Fruit fly (Drosophila melanogaster) whole organism, adult: Measurements from ENCODE around the gene pst.

Experiments
- CG11617 ChIP-seq: fragments of 200-800 bp; sonication (Bioruptor generic); optimal IDR thresholded peaks from 2 replicates; lab custom pipeline; 2017; ENCODE audit warnings: mild to moderate bottlenecking, missing biosample characterization, missing genetic modification reagents, missing genetic modification characterization
- CG12768 ChIP-seq: fragments of 200-800 bp; sonication (Bioruptor generic); optimal IDR thresholded peaks from 2 replicates; lab custom pipeline; 2017; ENCODE audit warnings: missing biosample characterization, missing genetic modification characterization, mild to moderate bottlenecking, moderate library complexity, missing genetic modification reagents
- CG14711 ChIP-seq: fragments of 200-800 bp; sonication (Bioruptor generic); optimal IDR thresholded peaks from 2 replicates; lab custom pipeline; 2018; ENCODE audit warnings: missing biosample characterization, mild to moderate bottlenecking, missing genetic modification characterization, moderate library complexity
- CG1620 ChIP-seq: fragments of 200-800 bp; sonication (Bioruptor generic); optimal IDR thresholded peaks from 2 replicates; lab custom pipeline; 2016; ENCODE audit warnings: missing biosample characterization, missing genetic modification characterization
- CG33017 ChIP-seq: fragments of 200-800 bp; sonication (Bioruptor generic); optimal IDR thresholded peaks from 2 replicates; lab custom pipeline; 2018; ENCODE audit warnings: missing biosample characterization, mild to moderate bottlenecking, missing genetic modification characterization, moderate library complexity
- CG5204 ChIP-seq: fragments of 200-800 bp; sonication (Bioruptor generic); optimal IDR thresholded peaks from 2 replicates; lab custom pipeline; 2016; ENCODE audit warnings: missing biosample characterization, missing genetic modification characterization
- CG7045 ChIP-seq: fragments of 200-800 bp; sonication (Bioruptor generic); optimal IDR thresholded peaks from 2 replicates; lab custom pipeline; 2017; ENCODE audit warnings: missing biosample characterization, mild to moderate bottlenecking, missing genetic modification characterization
- CG7101 ChIP-seq: fragments of 200-800 bp; sonication (Bioruptor generic); optimal IDR thresholded peaks from 2 replicates; lab custom pipeline; 2018; ENCODE audit warnings: missing biosample characterization, mild to moderate bottlenecking, missing genetic modification characterization, moderate library complexity
- Clk ChIP-seq: fragments of 200-800 bp; sonication (Bioruptor generic); optimal IDR thresholded peaks from 2 replicates; lab custom pipeline; 2017; ENCODE audit warnings: missing biosample characterization, missing genetic modification characterization
- Crg-1 ChIP-seq: fragments of 200-800 bp; sonication (Bioruptor generic); optimal IDR thresholded peaks from 2 replicates; lab custom pipeline; 2016; ENCODE audit warnings: missing biosample characterization, missing genetic modification characterization
- Hr96 ChIP-seq: fragments of 200-800 bp; sonication (Bioruptor generic); optimal IDR thresholded peaks from 2 replicates; lab custom pipeline; 2016; ENCODE audit warnings: missing biosample characterization, missing genetic modification characterization
- Mnt ChIP-seq: fragments of 200-800 bp; sonication (Bioruptor generic); optimal IDR thresholded peaks from 2 replicates; lab custom pipeline; 2016; ENCODE audit warnings: missing biosample characterization, mild to moderate bottlenecking, missing genetic modification characterization
- bab1 ChIP-seq: fragments of 200-800 bp; sonication (Bioruptor generic); optimal IDR thresholded peaks from 3 replicates; lab custom pipeline; 2019; ENCODE audit warnings: missing biosample characterization, mild to moderate bottlenecking, missing genetic modification characterization, moderate library complexity
- cic ChIP-seq: fragments of 200-800 bp; sonication (Bioruptor generic); optimal IDR thresholded peaks from 2 replicates; lab custom pipeline; 2017; ENCODE audit warnings: missing biosample characterization, mild to moderate bottlenecking, missing genetic modification characterization, moderate library complexity
- cnc ChIP-seq, 2 experiments: fragments of >200 bp; optimal IDR thresholded peaks; 2 replicates each; lab custom pipeline; 2017
- kay ChIP-seq: fragments of 200-800 bp; sonication (Bioruptor generic); peaks from one replicate; lab custom pipeline; 2016; ENCODE audit warnings: missing biosample characterization, missing genetic modification characterization, borderline replicate concordance
- ovo ChIP-seq: fragments of 200-800 bp; sonication (Bioruptor generic); optimal IDR thresholded peaks from 2 replicates; lab custom pipeline; 2016; ENCODE audit warnings: missing biosample characterization, missing genetic modification characterization
- pad ChIP-seq: fragments of 200-800 bp; sonication (Bioruptor generic); optimal IDR thresholded peaks from 3 replicates; lab custom pipeline; 2017; ENCODE audit warnings: missing biosample characterization, missing genetic modification characterization, mild to moderate bottlenecking, moderate library complexity, missing genetic modification reagents
- tj ChIP-seq: fragments of 200-800 bp; sonication (Bioruptor generic); optimal IDR thresholded peaks from 3 replicates; lab custom pipeline; 2017; ENCODE audit warnings: missing biosample characterization, mild to moderate bottlenecking, missing genetic modification characterization, moderate library complexity
- toe ChIP-seq: fragments of 200-800 bp; sonication (Bioruptor generic); optimal IDR thresholded peaks from 2 replicates; lab custom pipeline; 2016; ENCODE audit warnings: missing biosample characterization, missing genetic modification characterization

Gene pst

dm6 chr3L:7376151-7376550, 16.1 kb upstream of the pst start:
- TF ChIP-seq CG12768 (GFP tag; lab: Kevin White, UChicago) (no peak), CG7101 (tag; lab: Kevin White, UChicago) (no peak), tj (GFP tag; lab: Kevin White, UChicago) (no peak), CG1620 (no peak), kay (GFP tag; lab: Kevin White, UChicago) (no peak), Mnt (GFP tag; lab: Kevin White, UChicago) (no peak), CG33017 (tag; lab: Kevin White, UChicago) (no peak), cnc (optimal IDR thresholded peaks at IDR 0.05; lab: Kevin White, UChicago) (no peak), Clk (GFP tag; lab: Kevin White, UChicago) (no peak), Crg-1 (GFP tag; lab: Kevin White, UChicago) (no peak), CG14711 (tag; lab: Kevin White, UChicago) (no peak), bab1 (no peak), ovo (no peak), CG7045 (no peak), cic (GFP tag; lab: Kevin White, UChicago) (no peak), Hr96 (GFP tag; lab: Kevin White, UChicago) (no peak), CG5204 (GFP tag; lab: Kevin White, UChicago) (no peak), toe (GFP tag; lab: Kevin White, UChicago) (no peak), CG11617 (GFP tag; lab: Kevin White, UChicago) (no peak), pad (GFP tag; lab: Kevin White, UChicago) (no peak)

- TF ChIP-seq kay (GFP tag; lab: Kevin White, UChicago) (peak; percentile 46), cic (GFP tag; lab: Kevin White, UChicago) (no peak), CG7045 (no peak), Hr96 (GFP tag; lab: Kevin White, UChicago) (no peak), tj (GFP tag; lab: Kevin White, UChicago) (no peak), ovo (no peak), CG14711 (tag; lab: Kevin White, UChicago) (no peak), CG11617 (GFP tag; lab: Kevin White, UChicago) (no peak), bab1 (no peak)
These were observed 11.2 kb upstream of the pst start for dm6 chr3L:7371290-7371689.

- TF ChIP-seq CG11617 (GFP tag; lab: Kevin White, UChicago) (peak; percentile 52), cnc (optimal IDR thresholded peaks at IDR 0.05; lab: Kevin White, UChicago) (no peak), CG5204 (GFP tag; lab: Kevin White, UChicago) (no peak), tj (GFP tag; lab: Kevin White, UChicago) (peak; percentile 35), Mnt (GFP tag; lab: Kevin White, UChicago) (peak; percentile 91), CG7101 (tag; lab: Kevin White, UChicago) (peak; percentile 14), cic (GFP tag; lab: Kevin White, UChicago) (peak; percentile 9), toe (GFP tag; lab: Kevin White, UChicago) (no peak), pad (GFP tag; lab: Kevin White, UChicago) (peak; percentile 68)
These were observed 10.3 kb upstream of the pst start for dm6 chr3L:7370231-7370882.

dm6 chr3L:7369543-7369942, 9.5 kb upstream of the pst start, which contains the start of gene akirin:
TSS of gene akirin (plus strand) at chr3L:7369843.
- TF ChIP-seq cnc (optimal IDR thresholded peaks at IDR 0.05; lab: Kevin White, UChicago) (no peak), Clk (GFP tag; lab: Kevin White, UChicago) (no peak), CG5204 (GFP tag; lab: Kevin White, UChicago) (no peak), CG33017 (tag; lab: Kevin White, UChicago) (no peak), pad (GFP tag; lab: Kevin White, UChicago) (no peak), CG1620 (no peak), kay (GFP tag; lab: Kevin White, UChicago) (no peak), Mnt (GFP tag; lab: Kevin White, UChicago) (no peak), cic (GFP tag; lab: Kevin White, UChicago) (no peak), CG14711 (tag; lab: Kevin White, UChicago) (no peak), tj (GFP tag; lab: Kevin White, UChicago) (no peak), CG7045 (no peak)

- TF ChIP-seq CG7101 (tag; lab: Kevin White, UChicago): no peak
- no peak for TF ChIP-seq toe (GFP tag; lab: Kevin White, UChicago)
- TF ChIP-seq ovo: no peak
- no peak for TF ChIP-seq cnc (optimal IDR thresholded peaks at IDR 0.05; lab: Kevin White, UChicago)
- no peak for TF ChIP-seq CG14711 (tag; lab: Kevin White, UChicago)
- TF ChIP-seq CG7045: no peak
- peak; percentile 41 for TF ChIP-seq kay (GFP tag; lab: Kevin White, UChicago)
These were observed 8.9 kb upstream of the pst start, which contains the start of gene Sh3beta for dm6 chr3L:7368934-7369333. TSS of gene Sh3beta (minus strand) at chr3L:7369260.

- TF ChIP-seq CG33017 (tag; lab: Kevin White, UChicago) (no peak), pad (GFP tag; lab: Kevin White, UChicago) (peak; percentile 99), CG1620 (no peak), Clk (GFP tag; lab: Kevin White, UChicago) (no peak), bab1 (no peak), toe (GFP tag; lab: Kevin White, UChicago) (no peak), CG7101 (tag; lab: Kevin White, UChicago) (no peak), CG14711 (tag; lab: Kevin White, UChicago) (no peak), cnc (optimal IDR thresholded peaks at IDR 0.05; lab: Kevin White, UChicago) (no peak), kay (GFP tag; lab: Kevin White, UChicago) (peak; percentile 92), CG7045 (no peak), Hr96 (GFP tag; lab: Kevin White, UChicago) (no peak), CG5204 (GFP tag; lab: Kevin White, UChicago) (no peak), cic (GFP tag; lab: Kevin White, UChicago) (peak; percentile 50), Crg-1 (GFP tag; lab: Kevin White, UChicago) (peak; percentile 7), Mnt (GFP tag; lab: Kevin White, UChicago) (peak; percentile 44), CG12768 (GFP tag; lab: Kevin White, UChicago) (no peak), ovo (peak; percentile 91), tj (GFP tag; lab: Kevin White, UChicago) (no peak), CG11617 (GFP tag; lab: Kevin White, UChicago) (peak; percentile 5)
These were observed 8.0 kb upstream of the pst start for dm6 chr3L:7367798-7368678.
